Fruit fly (Drosophila melanogaster) whole organism, embryonic: ENCODE data around the gene yellow-b.

ENCODE experiments used
- Atf6 ChIP-seq: fragments of 200-800 bp; sonication (Bioruptor generic); IDR thresholded peaks from 2 replicates; pipeline ENCODE4 v1.3.6; 2022; ENCODE audit warnings: missing biosample characterization, missing genetic modification characterization
- CG18011 ChIP-seq: fragments of 200-800 bp; sonication (Bioruptor generic); optimal IDR thresholded peaks from 2 replicates; lab custom pipeline; 2017; ENCODE audit warnings: missing biosample characterization, missing genetic modification characterization, mild to moderate bottlenecking, moderate library complexity, missing genotype
- CG2129 ChIP-seq: fragments of 200-800 bp; sonication (Bioruptor generic); IDR thresholded peaks from 2 replicates; pipeline ENCODE4 v1.3.6; 2022; ENCODE audit warnings: missing biosample characterization, missing genetic modification characterization; ENCODE audit not compliant: partially characterized antibody
- cg ChIP-seq: fragments of 200-800 bp; sonication (Bioruptor generic); optimal IDR thresholded peaks from 3 replicates; lab custom pipeline; 2019; ENCODE audit warnings: missing biosample characterization, mild to moderate bottlenecking, missing genetic modification characterization, moderate library complexity
- croc ChIP-seq: fragments of 200-800 bp; sonication (Bioruptor generic); conservative IDR thresholded peaks from 3 replicates; pipeline ENCODE4 v1.3.6; 2022; ENCODE audit warnings: missing biosample characterization, missing genetic modification characterization
- ftz-f1 ChIP-seq: fragments of 200-800 bp; sonication (Bioruptor generic); optimal IDR thresholded peaks from 2 replicates; lab custom pipeline; 2016; ENCODE audit warnings: missing biosample characterization, missing genetic modification characterization
- h ChIP-seq: fragments of >200 bp; optimal IDR thresholded peaks from 2 replicates; lab custom pipeline; 2017
- hth ChIP-seq: fragments of >200 bp; optimal IDR thresholded peaks from 2 replicates; lab custom pipeline; 2017; ENCODE audit warnings: inconsistent platforms
- jing ChIP-seq: fragments of 200-800 bp; sonication (Bioruptor generic); optimal IDR thresholded peaks from 2 replicates; lab custom pipeline; 2018; ENCODE audit warnings: missing biosample characterization, mild to moderate bottlenecking, missing genetic modification characterization
- psq ChIP-seq: fragments of 200-800 bp; sonication (Bioruptor generic); optimal IDR thresholded peaks from 2 replicates; lab custom pipeline; 2017; ENCODE audit warnings: missing biosample characterization, missing genetic modification characterization
- tx ChIP-seq: fragments of 200-800 bp; sonication (Bioruptor generic); optimal IDR thresholded peaks from 2 replicates; lab custom pipeline; 2016; ENCODE audit warnings: missing biosample characterization, missing genetic modification characterization
- vnd ChIP-seq: fragments of 200-800 bp; sonication (Bioruptor generic); IDR thresholded peaks from 3 replicates; pipeline ENCODE4 v1.3.6; 2022; ENCODE audit warnings: missing biosample characterization, missing genetic modification characterization; ENCODE audit not compliant: partially characterized antibody

dm6 chr2L:16722596-16722995 is 31.5 kb upstream of the yellow-b start:
- no peak for TF ChIP-seq cg
- TF ChIP-seq CG18011 (GFP tag; lab: Kevin White, UChicago) = no peak
- no peak for TF ChIP-seq h
- no peak for TF ChIP-seq jing (GFP tag; lab: Kevin White, UChicago)
- TF ChIP-seq croc (GFP tag; lab: Robert Waterston, UW) = no peak
- no peak for TF ChIP-seq hth (lab: Kevin White, UChicago)
- TF ChIP-seq Atf6 (GFP tag; lab: Robert Waterston, UW) = no peak
- no peak for TF ChIP-seq vnd
- no peak for TF ChIP-seq CG2129 (GFP tag; lab: Robert Waterston, UW)
- TF ChIP-seq psq (GFP tag; lab: Kevin White, UChicago) = no peak
- no peak for TF ChIP-seq ftz-f1
- no peak for TF ChIP-seq tx (GFP tag; lab: Kevin White, UChicago)
